Worm (Caenorhabditis elegans) whole organism, dauer: ENCODE data around the gene Y75B8A.8.

Source experiments
- unc-62 ChIP-seq: sonication (generic microtip); optimal IDR thresholded peaks from 2 replicates; lab custom pipeline; 2017; ENCODE audit warnings: missing biosample characterization, missing genetic modification reagents, missing genetic modification characterization

The Y75B8A.8 gene

ce11 chrIII:12160458-12160857, at the start of gene Y75B8A.8:
TSS of gene Y75B8A.8 (plus strand) at chrIII:12160758.
- no peak for TF ChIP-seq unc-62

DNA sequence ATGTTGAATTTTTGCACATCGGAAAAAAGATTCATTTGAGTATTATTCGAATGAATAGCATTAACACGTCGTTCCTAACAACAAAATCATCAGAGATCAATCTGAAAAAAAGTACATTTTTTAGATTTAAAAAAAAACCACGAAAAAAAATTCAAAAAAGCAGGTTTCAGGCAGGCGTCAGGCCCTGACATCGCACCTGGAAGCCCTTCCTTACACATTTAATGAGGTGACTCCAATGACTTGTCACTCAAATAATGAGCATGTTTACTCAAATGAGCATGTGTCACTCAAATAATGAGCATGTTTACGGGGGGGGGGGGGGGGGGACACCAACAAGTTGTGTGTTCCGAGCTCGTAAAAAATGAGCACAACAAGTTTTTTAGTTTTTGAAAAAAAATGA, 42.2 kb upstream of the Y75B8A.8 start, which contains the start of gene lron-12:
TSS of gene lron-12 (minus strand) at position 101 of the 400 bp plus-strand sequence.
- no peak for TF ChIP-seq unc-62

DNA sequence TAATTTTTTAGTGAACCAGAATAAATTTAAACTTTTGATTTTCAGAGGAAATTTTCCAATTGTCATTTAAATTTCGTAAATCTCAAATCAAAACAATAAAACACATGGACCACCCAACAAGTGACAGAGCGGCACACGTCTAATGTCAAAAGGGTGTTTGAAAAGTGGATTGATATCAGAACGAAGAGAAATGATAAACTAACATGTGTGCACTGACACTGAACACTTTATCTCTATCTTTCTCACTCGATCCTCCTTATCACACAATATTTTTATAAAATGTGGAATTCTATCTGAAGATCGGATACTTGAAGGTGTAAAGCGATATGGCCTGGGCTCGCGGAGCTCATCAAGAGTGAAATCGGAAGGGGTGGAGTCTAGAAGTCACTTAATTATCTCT, 40.9 kb upstream of the Y75B8A.8 start:
- no peak for TF ChIP-seq unc-62

- no peak for TF ChIP-seq unc-62
Measured at ce11 chrIII:12121177-12121576, 39.4 kb upstream of the Y75B8A.8 start.

DNA sequence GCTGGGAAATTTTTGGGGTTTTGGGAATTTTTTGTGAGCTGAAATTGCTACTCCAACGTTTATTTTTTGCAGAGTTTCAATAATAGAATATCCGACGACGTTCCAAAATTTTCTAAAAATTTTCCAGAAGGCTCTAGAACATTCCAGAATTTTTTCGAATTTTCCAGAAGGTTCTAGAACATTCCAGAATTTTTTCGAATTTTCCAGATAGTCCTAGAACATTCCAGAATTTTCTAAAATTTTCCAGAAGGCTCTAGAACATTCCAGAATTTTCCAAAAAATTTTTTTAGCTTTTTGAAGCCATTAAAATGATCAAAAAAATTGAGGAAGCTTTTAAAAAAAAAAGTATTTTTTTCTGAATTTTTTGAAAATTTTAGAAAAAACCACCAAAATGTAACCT, 37.1 kb upstream of the Y75B8A.8 start:
- no peak for TF ChIP-seq unc-62

DNA sequence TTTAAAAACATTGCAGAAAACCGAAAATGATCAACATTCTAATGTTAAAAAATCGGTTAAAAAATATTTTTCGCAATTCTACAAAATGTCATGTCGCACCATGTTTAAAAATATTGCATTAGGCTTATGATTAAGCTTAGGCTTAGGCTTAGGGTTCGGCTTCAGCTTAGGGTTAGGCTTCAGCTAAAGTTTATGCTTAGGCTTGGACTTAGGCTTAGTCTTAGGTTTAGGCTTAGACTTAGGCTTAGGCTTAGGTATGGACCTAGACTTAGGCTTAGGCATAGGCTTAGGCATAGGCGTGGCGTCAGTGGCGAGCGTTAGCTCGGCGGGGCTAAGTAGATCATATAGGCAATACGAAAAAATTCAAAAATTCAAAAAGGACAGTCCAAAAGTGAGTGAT, 36.2 kb upstream of the Y75B8A.8 start:
- no peak for TF ChIP-seq unc-62

DNA sequence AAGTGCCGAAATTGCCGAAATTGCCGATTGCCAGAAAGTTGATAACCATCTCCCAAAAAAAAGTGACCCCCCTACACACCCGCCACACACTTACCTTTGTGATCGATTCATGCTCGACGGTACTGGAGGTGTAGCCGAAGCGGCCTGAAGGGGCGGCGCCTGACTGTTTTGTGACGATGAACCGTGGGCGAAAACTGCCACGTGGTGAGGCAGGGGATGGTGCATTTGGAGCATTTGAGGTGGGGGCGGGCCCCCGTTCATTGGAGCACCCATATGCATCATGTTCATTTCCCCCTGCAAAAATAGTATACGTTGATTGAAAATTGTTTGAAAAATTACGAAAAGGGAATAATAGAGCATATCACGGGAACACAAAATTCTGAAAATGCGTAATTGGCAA, 30.5 kb upstream of the Y75B8A.8 start, which contains the start of gene Y75B8A.6:
TSS of gene Y75B8A.6 (minus strand) at position 292 of the 400 bp plus-strand sequence.
- TF ChIP-seq unc-62 = no peak

DNA sequence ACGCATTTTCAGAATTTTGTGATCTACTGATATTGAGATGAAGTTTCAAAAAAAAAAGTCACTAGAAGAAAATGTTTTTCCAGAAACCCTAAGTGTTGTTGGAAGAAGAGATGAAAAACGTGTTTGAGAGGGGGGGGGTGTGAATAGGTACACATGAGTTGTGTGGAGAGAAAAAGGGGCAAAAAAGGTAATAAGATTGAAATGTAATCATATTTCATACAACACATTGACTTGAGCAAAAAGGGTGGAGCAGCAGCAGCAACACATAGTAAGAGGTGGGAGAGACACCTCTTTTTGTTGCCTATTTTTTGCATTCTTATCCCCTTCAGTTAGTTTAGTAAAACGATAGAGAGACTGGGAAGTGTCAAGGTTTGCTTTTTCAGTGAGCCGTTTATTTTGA, 29.8 kb upstream of the Y75B8A.8 start:
- TF ChIP-seq unc-62 = no peak

DNA sequence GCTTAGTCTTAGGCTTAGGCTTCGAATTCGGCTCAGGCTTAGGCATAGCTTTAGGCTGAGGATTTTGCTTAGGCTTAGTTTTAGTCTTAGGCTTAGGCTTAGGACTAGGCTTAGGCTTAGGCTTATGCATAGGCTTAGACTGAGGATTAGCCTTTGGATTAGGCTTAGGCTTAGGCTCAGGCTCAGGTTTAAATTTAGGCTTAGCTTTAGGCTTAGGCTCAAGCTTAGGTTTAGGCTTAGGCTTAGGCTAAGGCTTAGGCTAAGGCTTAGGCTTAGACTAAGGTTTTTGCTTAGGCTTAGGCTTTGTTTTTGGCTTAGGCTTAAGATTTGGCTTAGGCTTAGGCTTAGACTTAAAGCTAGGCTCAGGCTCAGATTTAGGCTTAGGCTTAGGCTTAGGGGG, 28.8 kb upstream of the Y75B8A.8 start:
- TF ChIP-seq unc-62 = no peak

DNA sequence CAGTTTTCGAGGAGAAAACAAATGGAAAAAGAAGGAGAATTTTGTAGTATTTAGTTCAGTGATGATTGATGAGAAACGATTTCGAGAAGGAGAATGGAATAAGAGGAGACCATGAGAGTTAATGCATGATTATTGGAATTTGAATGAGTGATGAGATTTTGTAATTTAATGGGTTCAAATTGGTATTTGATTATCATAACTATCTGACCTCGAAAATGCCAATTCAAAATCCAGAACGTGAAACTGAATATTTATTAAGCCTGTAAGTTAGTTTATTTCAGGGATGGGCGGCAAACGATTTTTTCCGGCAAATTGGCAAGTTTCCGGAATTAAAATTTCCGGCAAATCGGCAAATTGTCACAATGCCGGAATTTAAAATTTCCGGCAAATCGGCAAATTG, 27.4 kb upstream of the Y75B8A.8 start:
- no peak for TF ChIP-seq unc-62

ce11 chrIII:12135580-12135979, 25.0 kb upstream of the Y75B8A.8 start:
- TF ChIP-seq unc-62 = no peak

- TF ChIP-seq unc-62 = no peak
Measured at ce11 chrIII:12137095-12137494, 23.5 kb upstream of the Y75B8A.8 start.

DNA sequence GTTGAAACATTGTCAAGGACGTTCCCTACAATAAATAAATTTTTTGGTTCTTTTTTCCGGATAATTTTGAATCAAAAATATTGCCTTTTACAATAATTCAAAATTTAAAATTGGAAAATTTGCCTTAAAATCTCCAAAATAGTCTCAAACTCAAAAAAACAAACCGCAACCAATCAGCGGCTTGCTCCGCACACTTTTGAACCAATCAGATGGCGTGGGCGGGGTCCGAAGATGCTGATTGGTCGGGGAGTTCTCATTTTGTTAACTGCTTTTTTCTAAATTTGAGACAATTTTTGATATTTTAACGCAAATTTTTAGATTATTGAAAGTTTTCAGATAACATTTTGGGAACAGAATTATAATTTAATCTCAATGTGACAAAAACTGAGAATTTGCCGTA, 23.0 kb upstream of the Y75B8A.8 start:
- no peak for TF ChIP-seq unc-62

DNA sequence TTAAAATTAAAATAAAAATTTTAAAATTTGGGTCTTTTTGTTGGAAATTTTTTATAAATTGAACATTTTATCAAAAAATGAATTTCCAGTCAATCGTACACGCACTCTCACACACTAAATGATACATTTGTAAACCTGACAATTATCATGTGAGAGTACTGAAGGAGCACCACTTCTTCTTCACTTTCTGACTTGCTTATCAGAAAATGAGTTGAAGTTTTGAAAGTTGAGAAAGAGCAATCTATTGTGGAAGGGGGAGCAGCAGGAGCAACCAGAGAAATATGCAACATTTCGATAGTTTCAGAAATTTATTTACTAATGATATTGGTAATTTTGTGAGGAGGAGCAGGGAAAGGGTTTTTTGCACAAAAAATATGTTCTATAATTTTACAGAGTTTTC, 22.3 kb upstream of the Y75B8A.8 start:
- no peak for TF ChIP-seq unc-62

DNA sequence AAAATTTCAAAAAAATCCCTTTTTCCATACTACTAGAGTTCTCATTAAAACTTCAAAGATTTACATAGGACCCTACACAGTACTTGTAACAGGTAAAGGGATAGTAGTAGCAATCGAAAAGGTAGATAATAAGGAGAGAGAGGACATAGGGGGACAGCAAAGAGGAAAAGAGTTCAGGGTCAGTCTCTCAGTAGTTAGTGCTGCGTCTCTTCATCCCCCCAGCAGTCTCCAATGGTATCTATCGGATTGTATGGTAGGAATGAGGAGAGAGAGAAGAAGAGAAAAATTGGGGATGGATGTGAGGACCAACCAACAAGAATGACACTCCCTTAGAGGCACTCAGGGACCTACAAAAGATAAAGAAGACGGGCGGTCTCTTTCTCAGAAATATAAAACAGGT, 21.1 kb upstream of the Y75B8A.8 start:
- no peak for TF ChIP-seq unc-62

ce11 chrIII:12142419-12143107, 18.0 kb upstream of the Y75B8A.8 start:
- TF ChIP-seq unc-62 = no peak

ce11 chrIII:12143792-12144191, 16.8 kb upstream of the Y75B8A.8 start:
- no peak for TF ChIP-seq unc-62

DNA sequence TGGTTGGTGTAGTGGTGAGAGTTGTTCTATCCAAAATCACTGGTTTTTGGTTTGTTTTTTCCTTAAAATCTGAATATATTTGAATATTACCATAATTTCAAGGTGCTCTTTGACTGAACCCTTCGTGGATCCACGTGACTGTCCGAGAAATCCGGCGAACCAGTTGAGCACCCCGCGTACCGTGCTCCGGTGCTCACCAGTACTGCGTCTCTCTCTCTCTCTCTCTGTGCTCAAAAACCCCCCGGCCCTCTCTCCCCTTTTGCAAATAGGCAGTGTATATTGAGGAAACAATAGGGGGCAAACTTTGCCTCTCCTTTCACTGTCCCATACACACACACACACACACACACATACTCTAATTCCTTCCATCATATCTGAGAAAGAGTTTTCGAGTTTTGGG, 10.6 kb upstream of the Y75B8A.8 start:
- TF ChIP-seq unc-62 = no peak

DNA sequence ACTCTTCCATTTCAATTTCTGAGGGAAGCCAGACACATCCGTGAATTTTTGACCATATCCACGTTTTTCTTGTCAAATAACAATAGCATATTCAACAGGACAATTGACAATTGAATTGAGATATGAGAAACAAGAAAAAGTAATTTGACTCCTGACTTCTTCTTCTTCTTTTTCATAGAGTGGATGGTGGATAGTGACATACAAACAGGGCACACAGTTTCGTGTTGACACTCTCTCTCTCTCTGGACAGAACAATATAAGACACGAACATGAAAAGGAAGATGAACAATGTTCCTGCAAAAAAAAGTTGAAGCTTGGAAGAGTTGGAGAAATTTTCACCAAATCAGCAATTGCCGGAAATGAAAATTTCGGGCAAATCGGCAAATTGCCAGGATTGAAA, 9.5 kb upstream of the Y75B8A.8 start:
- TF ChIP-seq unc-62 = no peak
